Worm (Caenorhabditis elegans) whole organism, late embryonic: ENCODE data around the gene fbxa-135.

Experiments used
- ceh-22 ChIP-seq: sonication (generic microtip); optimal IDR thresholded peaks from 2 replicates; lab custom pipeline; 2017; ENCODE audit warnings: missing biosample characterization, missing genetic modification characterization
- lin-11 ChIP-seq: fragments of 200-800 bp; sonication (Bioruptor generic); optimal IDR thresholded peaks from 2 replicates; lab custom pipeline; 2018; ENCODE audit warnings: mild to moderate bottlenecking, missing genetic modification characterization, missing compliant biosample characterization
- pha-4 ChIP-seq: fragments of 150-350 bp; optimal IDR thresholded peaks from 2 replicates; lab custom pipeline; 2018; ENCODE audit warnings: missing biosample characterization, missing genetic modification reagents, missing genetic modification characterization

- no peak for TF ChIP-seq ceh-22 (tag; lab: Kevin White, UChicago)
- no peak for TF ChIP-seq lin-11 (tag; lab: Kevin White, UChicago)
- TF ChIP-seq pha-4 = no peak
Measured at ce11 chrV:15415951-15416350, 13.9 kb downstream of the fbxa-135 start, which contains the start of gene srh-265.
